Fruit fly (Drosophila melanogaster) whole organism, embryonic: ENCODE measurements around the gene CG43136.

Experiments
- Ada2b ChIP-seq: fragments of 200-800 bp; sonication (Bioruptor generic); IDR thresholded peaks from 2 replicates; pipeline ENCODE4 v1.3.6; 2022; ENCODE audit warnings: missing biosample characterization, missing genetic modification characterization
- BEAF-32 ChIP-seq: fragments of 200-800 bp; sonication (Bioruptor generic); optimal IDR thresholded peaks from 3 replicates; lab custom pipeline; 2017; ENCODE audit warnings: missing biosample characterization, missing genetic modification characterization, mild to moderate bottlenecking, moderate library complexity, missing genetic modification reagents
- CG12155 ChIP-seq: fragments of 200-800 bp; sonication (Bioruptor generic); optimal IDR thresholded peaks from 3 replicates; lab custom pipeline; 2016; ENCODE audit warnings: missing biosample characterization, missing genetic modification characterization
- CG12769 ChIP-seq: fragments of 200-800 bp; sonication (Bioruptor generic); optimal IDR thresholded peaks from 2 replicates; lab custom pipeline; 2019; ENCODE audit warnings: missing biosample characterization, mild to moderate bottlenecking, missing genetic modification characterization, moderate library complexity
- CG15269 ChIP-seq: fragments of 200-800 bp; sonication (Bioruptor generic); optimal IDR thresholded peaks from 2 replicates; lab custom pipeline; 2018; ENCODE audit warnings: missing biosample characterization, mild to moderate bottlenecking, missing genetic modification characterization, moderate library complexity
- CG1529 ChIP-seq: fragments of 200-800 bp; sonication (Bioruptor generic); optimal IDR thresholded peaks from 3 replicates; lab custom pipeline; 2018; ENCODE audit warnings: missing biosample characterization, missing genetic modification characterization
- CG15601 ChIP-seq: fragments of 200-800 bp; sonication (Bioruptor generic); optimal IDR thresholded peaks from 3 replicates; lab custom pipeline; 2019; ENCODE audit warnings: missing biosample characterization, mild to moderate bottlenecking, missing genetic modification characterization, moderate library complexity
- CG17328 ChIP-seq: fragments of 200-800 bp; sonication (Bioruptor generic); IDR thresholded peaks from 2 replicates; pipeline ENCODE4 v1.3.6; 2022; ENCODE audit warnings: missing biosample characterization, missing genetic modification characterization
- CG1792 ChIP-seq: fragments of 200-800 bp; sonication (Bioruptor generic); optimal IDR thresholded peaks from 2 replicates; lab custom pipeline; 2016; ENCODE audit warnings: missing biosample characterization, missing genetic modification characterization
- CG1832 ChIP-seq: fragments of 200-800 bp; sonication (Bioruptor generic); optimal IDR thresholded peaks from 2 replicates; lab custom pipeline; 2017; ENCODE audit warnings: missing biosample characterization, mild to moderate bottlenecking, missing genetic modification characterization, inconsistent platforms
- CG30020 ChIP-seq: fragments of 200-800 bp; optimal IDR thresholded peaks from 2 replicates; lab custom pipeline; 2019; ENCODE audit warnings: missing biosample characterization, mild to moderate bottlenecking, missing genetic modification characterization, moderate library complexity
- CG3407 ChIP-seq: fragments of 200-800 bp; sonication (Bioruptor generic); optimal IDR thresholded peaks from 2 replicates; lab custom pipeline; 2018; ENCODE audit warnings: missing biosample characterization, mild to moderate bottlenecking, missing genetic modification characterization
- CG6765 ChIP-seq: fragments of 200-800 bp; sonication (Bioruptor generic); optimal IDR thresholded peaks from 3 replicates; lab custom pipeline; 2017; ENCODE audit warnings: missing biosample characterization, mild to moderate bottlenecking, missing genetic modification characterization
- CG6813 ChIP-seq: fragments of 200-800 bp; sonication (Bioruptor generic); optimal IDR thresholded peaks from 2 replicates; lab custom pipeline; 2017; ENCODE audit warnings: missing biosample characterization, missing genetic modification characterization, mild to moderate bottlenecking, moderate library complexity, missing genetic modification reagents
- CG8924 ChIP-seq: fragments of 200-800 bp; optimal IDR thresholded peaks from 3 replicates; lab custom pipeline; 2019; ENCODE audit warnings: missing biosample characterization, mild to moderate bottlenecking, missing genetic modification characterization, moderate library complexity
- CG9215 ChIP-seq: fragments of 200-800 bp; sonication (Bioruptor generic); IDR thresholded peaks from 2 replicates; pipeline ENCODE4 v1.3.6; 2022; ENCODE audit warnings: missing biosample characterization, missing genetic modification characterization
- Camta ChIP-seq: fragments of 200-800 bp; sonication (Bioruptor generic); optimal IDR thresholded peaks from 2 replicates; lab custom pipeline; 2016; ENCODE audit warnings: missing biosample characterization, missing genetic modification characterization
- Dbx ChIP-seq: fragments of 200-800 bp; sonication (Bioruptor generic); IDR thresholded peaks from 3 replicates; pipeline ENCODE4 v1.3.6; 2022; ENCODE audit warnings: missing biosample characterization, missing genetic modification characterization
- Hr51 ChIP-seq, 2 experiments: fragments of 200-800 bp; sonication (Bioruptor generic); optimal IDR thresholded peaks; 2 replicates in 1 of 2; 3 replicates in 1 of 2; lab custom pipeline; 2016 to 2018; ENCODE audit warnings: missing biosample characterization in 2 of 2, missing genetic modification characterization in 2 of 2, mild to moderate bottlenecking in 1 of 2, moderate library complexity in 1 of 2
- Jarid2 ChIP-seq: fragments of 200-800 bp; sonication (Bioruptor generic); optimal IDR thresholded peaks from 3 replicates; lab custom pipeline; 2017; ENCODE audit warnings: mild to moderate bottlenecking, missing biosample characterization, missing genetic modification reagents, missing genetic modification characterization
- Lim3 ChIP-seq: fragments of 200-800 bp; sonication (Bioruptor generic); IDR thresholded peaks from 2 replicates; pipeline ENCODE4 v1.3.6; 2022; ENCODE audit warnings: missing biosample characterization, missing genetic modification characterization
- MBD-R2 ChIP-seq: fragments of 200-800 bp; sonication (Bioruptor generic); IDR thresholded peaks from 2 replicates; pipeline ENCODE4 v1.3.6; 2022; ENCODE audit warnings: missing biosample characterization, missing genetic modification characterization
- Meics ChIP-seq: fragments of 200-800 bp; sonication (Bioruptor generic); optimal IDR thresholded peaks from 2 replicates; lab custom pipeline; 2017; ENCODE audit warnings: missing biosample characterization, mild to moderate bottlenecking, missing genetic modification characterization
- Rfx ChIP-seq: fragments of 200-800 bp; sonication (Bioruptor generic); IDR thresholded peaks from 2 replicates; pipeline ENCODE4 v1.3.6; 2022; ENCODE audit warnings: missing biosample characterization, missing genetic modification characterization
- Trl ChIP-seq, 3 experiments: fragments of >200 bp in 2 of 3; fragments of 200-800 bp in 1 of 3; sonication (Bioruptor generic) in 1 of 3; optimal IDR thresholded peaks; 2 replicates in 1 of 3; 3 replicates in 2 of 3; lab custom pipeline; 2016 to 2017; ENCODE audit warnings: missing biosample characterization in 1 of 3, missing genetic modification characterization in 1 of 3
- Usf ChIP-seq: fragments of 200-800 bp; sonication (Bioruptor generic); optimal IDR thresholded peaks from 2 replicates; lab custom pipeline; 2017; ENCODE audit warnings: missing genotype, missing biosample characterization, missing genetic modification characterization
- Xbp1 ChIP-seq: fragments of 200-800 bp; sonication (Bioruptor generic); optimal IDR thresholded peaks from 3 replicates; lab custom pipeline; 2016; ENCODE audit warnings: missing biosample characterization, mild to moderate bottlenecking, missing genetic modification characterization
- bab2 ChIP-seq: fragments of 200-800 bp; sonication (Bioruptor generic); optimal IDR thresholded peaks from 2 replicates; lab custom pipeline; 2016; ENCODE audit warnings: missing biosample characterization, missing genetic modification characterization
- bigmax ChIP-seq: fragments of 200-800 bp; sonication (Bioruptor generic); optimal IDR thresholded peaks from 2 replicates; lab custom pipeline; 2018; ENCODE audit warnings: missing biosample characterization, mild to moderate bottlenecking, missing genetic modification characterization
- cwo ChIP-seq: fragments of 200-800 bp; sonication (Bioruptor generic); optimal IDR thresholded peaks from 3 replicates; lab custom pipeline; 2017; ENCODE audit warnings: missing biosample characterization, missing genetic modification characterization, mild to moderate bottlenecking, moderate library complexity, missing genetic modification reagents
- dan ChIP-seq: fragments of 200-800 bp; sonication (Bioruptor generic); IDR thresholded peaks from 2 replicates; pipeline ENCODE4 v1.3.6; 2022; ENCODE audit warnings: missing biosample characterization, missing genetic modification characterization
- gem ChIP-seq: fragments of 200-800 bp; sonication (Bioruptor generic); optimal IDR thresholded peaks from 2 replicates; lab custom pipeline; 2019; ENCODE audit warnings: missing biosample characterization, mild to moderate bottlenecking, missing genetic modification characterization, moderate library complexity
- grn ChIP-seq: fragments of 200-800 bp; sonication (Bioruptor generic); optimal IDR thresholded peaks from 3 replicates; lab custom pipeline; 2017; ENCODE audit warnings: missing biosample characterization, missing genetic modification characterization
- gsb-n ChIP-seq: fragments of 200-800 bp; sonication (Bioruptor generic); optimal IDR thresholded peaks from 3 replicates; lab custom pipeline; 2018; ENCODE audit warnings: missing biosample characterization, mild to moderate bottlenecking, missing genetic modification characterization
- hbn ChIP-seq: fragments of 200-800 bp; sonication (Bioruptor generic); IDR thresholded peaks from 2 replicates; pipeline ENCODE4 v1.3.6; 2022; ENCODE audit warnings: missing biosample characterization, missing genetic modification characterization; ENCODE audit not compliant: partially characterized antibody
- lab ChIP-seq: fragments of 200-800 bp; sonication (Bioruptor generic); optimal IDR thresholded peaks from 3 replicates; lab custom pipeline; 2017; ENCODE audit warnings: missing biosample characterization, missing genetic modification characterization, mild to moderate bottlenecking, moderate library complexity, missing genetic modification reagents
- nau ChIP-seq: fragments of 200-800 bp; sonication (Bioruptor generic); optimal IDR thresholded peaks from 3 replicates; lab custom pipeline; 2017; ENCODE audit warnings: missing biosample characterization, mild to moderate bottlenecking, missing genetic modification characterization, missing genetic modification reagents
- oc ChIP-seq: fragments of 200-800 bp; sonication (Bioruptor generic); optimal IDR thresholded peaks from 2 replicates; lab custom pipeline; 2018; ENCODE audit warnings: missing biosample characterization, mild to moderate bottlenecking, missing genetic modification characterization, moderate library complexity
- odd ChIP-seq: fragments of 200-800 bp; sonication (Bioruptor generic); optimal IDR thresholded peaks from 2 replicates; lab custom pipeline; 2017; ENCODE audit warnings: missing biosample characterization, mild to moderate bottlenecking, missing genetic modification characterization
- phol ChIP-seq: fragments of 200-800 bp; sonication (Bioruptor generic); optimal IDR thresholded peaks from 3 replicates; lab custom pipeline; 2018; ENCODE audit warnings: missing biosample characterization, mild to moderate bottlenecking, missing genetic modification characterization, moderate library complexity
- ranshi ChIP-seq: fragments of 200-800 bp; sonication (Bioruptor generic); IDR thresholded peaks from 2 replicates; pipeline ENCODE4 v1.3.6; 2022; ENCODE audit warnings: missing biosample characterization, missing genetic modification characterization
- rib ChIP-seq: fragments of 200-800 bp; sonication (Bioruptor generic); IDR thresholded peaks from 2 replicates; pipeline ENCODE4 v1.3.6; 2022; ENCODE audit warnings: missing biosample characterization, missing genetic modification characterization
- seq ChIP-seq: fragments of 200-800 bp; sonication (Bioruptor generic); IDR thresholded peaks from 2 replicates; pipeline ENCODE4 v1.3.6; 2022; ENCODE audit warnings: missing biosample characterization, missing genetic modification characterization
- shn ChIP-seq: fragments of 200-800 bp; sonication (Bioruptor generic); optimal IDR thresholded peaks from 3 replicates; lab custom pipeline; 2016; ENCODE audit warnings: missing biosample characterization, missing genetic modification characterization
- tgo ChIP-seq: fragments of 200-800 bp; sonication (Bioruptor generic); IDR thresholded peaks from 3 replicates; pipeline ENCODE4 v1.3.6; 2022; ENCODE audit warnings: missing biosample characterization, missing genetic modification characterization
- tll ChIP-seq, 2 experiments: fragments of 200-800 bp in 1 of 2; fragments of >200 bp in 1 of 2; sonication (Bioruptor generic) in 1 of 2; optimal IDR thresholded peaks; 2 replicates each; lab custom pipeline; 2017 to 2019; ENCODE audit warnings: missing biosample characterization in 2 of 2, missing genetic modification characterization in 2 of 2, mild to moderate bottlenecking in 1 of 2, moderate library complexity in 1 of 2
- vvl ChIP-seq: fragments of 200-800 bp; sonication (Bioruptor generic); IDR thresholded peaks from 2 replicates; pipeline ENCODE4 v1.3.6; 2022; ENCODE audit warnings: missing biosample characterization, missing genetic modification characterization
- zfh2 ChIP-seq: fragments of 200-800 bp; sonication (Bioruptor generic); optimal IDR thresholded peaks from 2 replicates; lab custom pipeline; 2016; ENCODE audit warnings: missing biosample characterization, missing genetic modification characterization

CG43136 gene

DNA sequence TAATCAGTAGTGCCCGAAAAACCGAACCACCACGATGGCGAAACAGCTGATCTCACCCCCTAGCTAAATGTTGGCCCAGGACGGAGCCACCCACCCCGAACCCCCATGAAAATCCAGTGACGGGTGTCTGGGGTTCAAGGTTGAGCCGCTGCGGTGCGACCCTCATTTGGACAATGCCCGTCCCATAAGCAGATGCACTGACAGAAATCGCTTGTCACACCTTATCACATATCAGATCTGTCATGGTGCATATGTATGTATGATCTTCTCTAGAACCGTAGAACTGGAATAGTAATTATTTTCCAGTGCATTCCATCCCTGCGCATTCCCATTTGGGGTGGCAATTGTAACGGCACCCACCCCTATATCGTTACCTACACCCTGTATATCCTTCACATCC is 35.4 kb downstream of the CG43136 start (continued):
- peak; percentile 70 for TF ChIP-seq seq (GFP tag; lab: Robert Waterston, UW)
- TF ChIP-seq odd (GFP tag; lab: Kevin White, UChicago): no peak
- no peak for TF ChIP-seq CG3407 (GFP tag; lab: Kevin White, UChicago)
- no peak for TF ChIP-seq Trl (optimal IDR thresholded peaks at IDR 0.05; lab: Kevin White, UChicago)
- TF ChIP-seq Trl (GFP tag; optimal IDR thresholded peaks at IDR 0.05; lab: Kevin White, UChicago): no peak
- no peak for TF ChIP-seq BEAF-32
- TF ChIP-seq nau (GFP tag; lab: Kevin White, UChicago): no peak
- peak; percentile 6 for TF ChIP-seq bab2 (GFP tag; lab: Kevin White, UChicago)
- no peak for TF ChIP-seq CG30020
- TF ChIP-seq rib: no peak
- TF ChIP-seq MBD-R2: no peak
- no peak for TF ChIP-seq bigmax (GFP tag; lab: Kevin White, UChicago)
- no peak for TF ChIP-seq zfh2 (GFP tag; lab: Kevin White, UChicago)
- TF ChIP-seq Meics: peak; percentile 10
- TF ChIP-seq CG1529 (GFP tag; lab: Kevin White, UChicago): no peak
- TF ChIP-seq CG15601 (tag; lab: Kevin White, UChicago): peak; percentile 43
- TF ChIP-seq CG6765 (GFP tag; lab: Kevin White, UChicago): no peak
- TF ChIP-seq Rfx (GFP tag; lab: Robert Waterston, UW): 0 out of 2 replicates have a peak, but pooled peaks have one; percentile 22
- peak; percentile 52 for TF ChIP-seq oc (tag; lab: Kevin White, UChicago)
- TF ChIP-seq CG1832: no peak
- TF ChIP-seq shn: no peak
- TF ChIP-seq tll (GFP tag; optimal IDR thresholded peaks at IDR 0.05; lab: Kevin White, UChicago): no peak
- no peak for TF ChIP-seq Hr51 (GFP tag; optimal IDR thresholded peaks at IDR 0.05; lab: Kevin White, UChicago)
- no peak for TF ChIP-seq CG12155 (GFP tag; lab: Kevin White, UChicago)
- no peak for TF ChIP-seq Ada2b (GFP tag; lab: Robert Waterston, UW)
- no peak for TF ChIP-seq Lim3
- TF ChIP-seq gsb-n (tag; lab: Kevin White, UChicago): peak; percentile 49
- peak; percentile 36 for TF ChIP-seq CG8924 (tag; lab: Kevin White, UChicago)
- TF ChIP-seq CG1792 (GFP tag; lab: Kevin White, UChicago): no peak
- TF ChIP-seq Dbx: no peak
- TF ChIP-seq cwo (GFP tag; lab: Kevin White, UChicago): no peak
- no peak for TF ChIP-seq Jarid2 (GFP tag; lab: Kevin White, UChicago)
- TF ChIP-seq dan: no peak
- peak; percentile 32; the same call in 1 of the 3 replicates for TF ChIP-seq tgo (GFP tag; lab: Robert Waterston, UW)
- TF ChIP-seq hbn (GFP tag; lab: Robert Waterston, UW): no peak

DNA sequence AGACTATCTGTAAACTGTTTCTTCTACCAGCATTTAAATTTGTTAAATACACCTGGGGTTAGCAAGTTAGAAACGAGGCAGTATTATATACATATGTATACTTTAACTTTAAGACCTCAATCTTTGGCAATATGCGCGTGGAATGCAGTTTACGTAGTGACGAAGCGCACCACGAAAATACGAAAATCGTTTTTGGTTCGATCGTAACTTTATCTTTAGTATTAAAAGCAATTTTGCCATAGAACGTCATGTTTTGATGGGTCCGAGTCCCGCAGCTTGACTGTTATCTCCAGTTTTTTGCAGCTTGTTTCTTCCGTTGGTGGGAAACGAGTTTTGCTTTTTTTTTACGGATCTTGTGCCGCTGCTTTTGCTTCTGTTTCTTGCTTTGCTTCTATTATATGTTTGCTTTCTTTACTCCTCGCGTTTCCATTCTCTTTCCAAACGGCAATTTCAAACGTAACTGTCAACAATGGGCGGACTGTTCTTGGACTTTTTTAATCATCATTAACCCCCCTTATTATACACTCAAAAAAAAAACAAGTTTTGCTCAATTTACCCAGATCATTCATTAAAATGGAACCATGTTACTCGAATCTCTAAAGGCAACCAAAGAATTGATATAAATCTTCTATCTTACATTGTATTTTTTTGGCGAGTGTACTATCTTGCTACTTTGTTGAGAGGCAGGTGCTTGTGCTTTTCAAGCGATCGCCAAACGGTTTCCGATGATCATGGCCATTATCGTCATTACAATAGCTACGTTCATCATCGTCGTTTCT is 38.3 kb downstream of the CG43136 start:
- TF ChIP-seq Dbx (peak; percentile 76; the same call in 2 of the 3 replicates), gem (tag; lab: Kevin White, UChicago) (peak; percentile 69), CG15601 (tag; lab: Kevin White, UChicago) (no peak), CG15269 (peak; percentile 7), CG12769 (tag; lab: Kevin White, UChicago) (peak; percentile 54), vvl (peak; percentile 66; the same call in 1 of the 2 replicates), Usf (GFP tag; lab: Kevin White, UChicago) (peak; percentile 13), CG6813 (GFP tag; lab: Kevin White, UChicago) (peak; percentile 35), CG9215 (0 out of 2 replicates have a peak, but pooled peaks have one; percentile 22), lab (GFP tag; lab: Kevin White, UChicago) (peak; percentile 63), Xbp1 (GFP tag; lab: Kevin White, UChicago) (peak; percentile 20), Meics (peak; percentile 90), ranshi (peak; percentile 61), grn (GFP tag; lab: Kevin White, UChicago) (peak; percentile 1), CG17328 (peak; percentile 39; the same call in 1 of the 2 replicates), Camta (GFP tag; lab: Kevin White, UChicago) (peak; percentile 40), phol (tag; lab: Kevin White, UChicago) (peak; percentile 8)
